Worm (Caenorhabditis elegans) whole organism, mixed stage, embryonic: ENCODE results near the gene ears-2.
A peak's percentile ranks its signal among the peaks of the same experiment; 100 is the strongest.

Source experiments
- M03D4.4 ChIP-seq: sonication (generic microtip); optimal IDR thresholded peaks from 2 replicates; lab custom pipeline; 2017; ENCODE audit warnings: mild to moderate bottlenecking, missing genetic modification characterization, missing compliant biosample characterization
- bed-3 ChIP-seq: fragments of 200-800 bp; sonication (Bioruptor generic); optimal IDR thresholded peaks from 3 replicates; lab custom pipeline; 2018; ENCODE audit warnings: mild to moderate bottlenecking, missing genetic modification characterization, moderate library complexity, missing compliant biosample characterization
- blmp-1 ChIP-seq: fragments of 150-350 bp; optimal IDR thresholded peaks from 2 replicates; lab custom pipeline; 2014; ENCODE audit warnings: missing biosample characterization, missing genetic modification characterization
- ceh-39 ChIP-seq: fragments of 150-350 bp; optimal IDR thresholded peaks from 2 replicates; lab custom pipeline; 2014; ENCODE audit warnings: missing biosample characterization, missing genetic modification characterization
- ceh-43 ChIP-seq: fragments of 200-800 bp; sonication (Bioruptor generic); optimal IDR thresholded peaks from 2 replicates; lab custom pipeline; 2018; ENCODE audit warnings: mild to moderate bottlenecking, missing genetic modification characterization, moderate library complexity, missing compliant biosample characterization
- ceh-83 ChIP-seq: fragments of 200-800 bp; sonication (Bioruptor generic); optimal IDR thresholded peaks from 2 replicates; lab custom pipeline; 2018; ENCODE audit warnings: mild to moderate bottlenecking, missing genetic modification characterization, missing compliant biosample characterization
- ces-1 ChIP-seq: fragments of 150-350 bp; optimal IDR thresholded peaks from 2 replicates; lab custom pipeline; 2014; ENCODE audit warnings: missing biosample characterization, missing genetic modification reagents, missing genetic modification characterization
- cnd-1 ChIP-seq: fragments of 200-800 bp; sonication (Bioruptor generic); optimal IDR thresholded peaks from 2 replicates; lab custom pipeline; 2018; ENCODE audit warnings: mild to moderate bottlenecking, missing genetic modification characterization, missing compliant biosample characterization
- drap-1 ChIP-seq: fragments of 200-800 bp; sonication (Bioruptor generic); optimal IDR thresholded peaks from 3 replicates; lab custom pipeline; 2018; ENCODE audit warnings: mild to moderate bottlenecking, missing genetic modification characterization, missing compliant biosample characterization
- elt-1 ChIP-seq: sonication (generic microtip); optimal IDR thresholded peaks from 2 replicates; lab custom pipeline; 2017; ENCODE audit warnings: missing genetic modification characterization, mild to moderate bottlenecking, missing compliant biosample characterization, antibody characterized with exemption, moderate library complexity, borderline replicate concordance; ENCODE audit not compliant: insufficient read depth
- elt-3 ChIP-seq: fragments of 150-350 bp; optimal IDR thresholded peaks from 2 replicates; lab custom pipeline; 2014; ENCODE audit warnings: missing biosample characterization, missing genetic modification characterization
- flh-1 ChIP-seq: fragments of 200-800 bp; sonication (Bioruptor generic); optimal IDR thresholded peaks from 2 replicates; lab custom pipeline; 2018; ENCODE audit warnings: mild to moderate bottlenecking, missing genetic modification characterization, moderate library complexity, missing compliant biosample characterization
- ham-2 ChIP-seq: fragments of 200-800 bp; sonication (Bioruptor generic); optimal IDR thresholded peaks from 2 replicates; lab custom pipeline; 2018; ENCODE audit warnings: mild to moderate bottlenecking, missing genetic modification characterization, missing compliant biosample characterization
- hlh-1 ChIP-seq: fragments of 150-350 bp; optimal IDR thresholded peaks from 2 replicates; lab custom pipeline; 2014; ENCODE audit warnings: missing biosample characterization, missing genetic modification reagents, missing genetic modification characterization
- lin-13 ChIP-seq: fragments of 150-350 bp; optimal IDR thresholded peaks from 2 replicates; lab custom pipeline; 2014; ENCODE audit warnings: missing biosample characterization, missing genetic modification characterization
- lin-32 ChIP-seq: fragments of 200-800 bp; sonication (Bioruptor generic); optimal IDR thresholded peaks from 2 replicates; lab custom pipeline; 2018; ENCODE audit warnings: mild to moderate bottlenecking, missing genetic modification characterization, missing compliant biosample characterization
- lsy-2 ChIP-seq: fragments of 150-350 bp; optimal IDR thresholded peaks from 2 replicates; lab custom pipeline; 2014; ENCODE audit warnings: missing biosample characterization, missing genetic modification characterization
- mab-5 ChIP-seq: fragments of 150-350 bp; optimal IDR thresholded peaks from 2 replicates; lab custom pipeline; 2014; ENCODE audit warnings: missing biosample characterization, missing genetic modification characterization
- mep-1 ChIP-seq: fragments of 150-350 bp; optimal IDR thresholded peaks from 2 replicates; lab custom pipeline; 2017; ENCODE audit warnings: missing biosample characterization, missing genetic modification reagents, missing genetic modification characterization, inconsistent platforms
- mls-2 ChIP-seq: sonication (generic microtip); optimal IDR thresholded peaks from 2 replicates; lab custom pipeline; 2016; ENCODE audit warnings: mild to moderate bottlenecking, missing genetic modification characterization, moderate library complexity, missing compliant biosample characterization
- nhr-12 ChIP-seq: fragments of 150-350 bp; optimal IDR thresholded peaks from 2 replicates; lab custom pipeline; 2014; ENCODE audit warnings: missing biosample characterization, missing genetic modification characterization
- nhr-2 ChIP-seq: fragments of 150-350 bp; optimal IDR thresholded peaks from 2 replicates; lab custom pipeline; 2014; ENCODE audit warnings: missing biosample characterization, missing genetic modification characterization
- nhr-237 ChIP-seq: fragments of 150-350 bp; optimal IDR thresholded peaks from 2 replicates; lab custom pipeline; 2014; ENCODE audit warnings: missing biosample characterization, missing genetic modification characterization
- nhr-28 ChIP-seq: fragments of 150-350 bp; optimal IDR thresholded peaks from 2 replicates; lab custom pipeline; 2014; ENCODE audit warnings: missing biosample characterization, missing genetic modification characterization
- nhr-76 ChIP-seq: sonication (generic microtip); optimal IDR thresholded peaks from 2 replicates; lab custom pipeline; 2017; ENCODE audit warnings: missing biosample characterization, missing genetic modification characterization
- pha-4 ChIP-seq: fragments of 150-350 bp; optimal IDR thresholded peaks from 2 replicates; lab custom pipeline; 2018; ENCODE audit warnings: missing biosample characterization, missing genetic modification reagents, missing genetic modification characterization
- sem-2 ChIP-seq: fragments of 200-800 bp; sonication (Bioruptor generic); optimal IDR thresholded peaks from 2 replicates; lab custom pipeline; 2018; ENCODE audit warnings: mild to moderate bottlenecking, missing genetic modification characterization, missing compliant biosample characterization
- snpc-4 ChIP-seq: fragments of 150-350 bp; optimal IDR thresholded peaks from 2 replicates; lab custom pipeline; 2014; ENCODE audit warnings: missing biosample characterization, missing genetic modification characterization
- sptf-1 ChIP-seq: sonication (generic microtip); optimal IDR thresholded peaks from 2 replicates; lab custom pipeline; 2017; ENCODE audit warnings: mild to moderate bottlenecking, missing genetic modification characterization, moderate library complexity, missing compliant biosample characterization
- tbx-8 ChIP-seq: fragments of 200-800 bp; sonication (Bioruptor generic); optimal IDR thresholded peaks from 2 replicates; lab custom pipeline; 2018; ENCODE audit warnings: mild to moderate bottlenecking, missing genetic modification characterization, moderate library complexity, missing compliant biosample characterization
- unc-120 ChIP-seq: sonication (generic microtip); optimal IDR thresholded peaks from 2 replicates; lab custom pipeline; 2017; ENCODE audit warnings: missing genetic modification characterization, missing compliant biosample characterization; ENCODE audit not compliant: poor library complexity, severe bottlenecking
- unc-39 ChIP-seq: fragments of 150-350 bp; optimal IDR thresholded peaks from 2 replicates; lab custom pipeline; 2014; ENCODE audit warnings: missing biosample characterization, missing genetic modification characterization
- unc-62 ChIP-seq: fragments of 150-350 bp; optimal IDR thresholded peaks from 2 replicates; lab custom pipeline; 2014; ENCODE audit warnings: missing biosample characterization, missing genetic modification reagents, missing genetic modification characterization
- zip-8 ChIP-seq: fragments of 150-350 bp; optimal IDR thresholded peaks from 2 replicates; lab custom pipeline; 2014; ENCODE audit warnings: missing biosample characterization, missing genetic modification characterization
- ztf-11 ChIP-seq: fragments of 150-350 bp; optimal IDR thresholded peaks from 2 replicates; lab custom pipeline; 2014; ENCODE audit warnings: missing biosample characterization, missing genetic modification characterization

Gene ears-2

DNA sequence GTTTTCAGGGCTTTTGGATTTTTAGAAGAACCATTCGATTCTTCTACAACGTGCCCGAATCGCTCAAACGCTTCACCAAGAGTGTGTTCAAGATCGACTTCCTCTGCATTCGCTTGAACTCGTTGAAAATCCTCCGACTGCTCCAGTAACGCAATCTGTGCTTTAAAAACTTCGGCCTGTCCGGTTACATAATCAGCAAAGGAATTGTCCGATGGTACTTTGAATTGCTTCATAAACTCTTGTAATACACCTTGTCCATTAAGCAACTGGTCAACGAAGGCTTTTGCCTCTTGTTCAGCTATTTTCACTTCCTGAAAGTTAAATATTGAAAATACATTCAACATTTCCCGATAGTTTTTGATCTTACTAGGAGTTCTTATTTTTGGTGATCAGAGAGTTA is 30.4 kb upstream of the ears-2 start:
- TF ChIP-seq elt-3 (tag; lab: Kevin White, UChicago): no peak
- TF ChIP-seq elt-1: no peak
- no peak for TF ChIP-seq mls-2 (tag; lab: Kevin White, UChicago)
- TF ChIP-seq ceh-83 (GFP tag; lab: Kevin White, UChicago): no peak
- no peak for TF ChIP-seq unc-62 (GFP tag; lab: Kevin White, UChicago)
- no peak for TF ChIP-seq sem-2 (GFP tag; lab: Kevin White, UChicago)
- no peak for TF ChIP-seq nhr-2
- TF ChIP-seq, all 35 proteins: peak for 0

DNA sequence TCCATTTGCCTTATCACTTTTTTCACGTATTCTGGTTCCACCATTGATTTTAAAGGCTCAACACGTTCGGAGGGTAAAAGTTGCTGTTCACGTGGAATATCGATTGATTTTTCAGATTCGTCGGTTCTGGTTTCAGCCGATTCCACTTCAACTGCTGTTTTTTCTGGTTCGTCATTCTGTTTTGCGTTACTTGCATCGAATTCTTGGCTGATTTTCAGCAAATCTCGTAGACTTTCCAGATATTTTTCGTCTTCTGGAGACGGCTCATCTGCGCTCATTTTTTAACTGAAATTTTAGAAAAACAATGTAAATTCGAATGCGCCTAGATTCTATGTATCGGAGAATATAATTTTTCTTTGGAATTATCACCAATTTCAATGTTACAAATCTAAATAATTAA is 29.4 kb upstream of the ears-2 start, which contains the start of gene eri-1:
eri-1 (minus strand) TSS at position 285 of the 400 bp plus-strand sequence.
- TF ChIP-seq ceh-43 (GFP tag; lab: Kevin White, UChicago) (no peak), zip-8 (tag; lab: Kevin White, UChicago) (no peak), sptf-1 (tag; lab: Kevin White, UChicago) (no peak), unc-62 (GFP tag; lab: Kevin White, UChicago) (no peak), ces-1 (no peak), mab-5 (tag; lab: Kevin White, UChicago) (no peak), flh-1 (GFP tag; lab: Kevin White, UChicago) (no peak), unc-39 (no peak), bed-3 (GFP tag; lab: Kevin White, UChicago) (no peak), ham-2 (GFP tag; lab: Kevin White, UChicago) (no peak), nhr-12 (tag; lab: Kevin White, UChicago) (no peak), lsy-2 (no peak), nhr-237 (tag; lab: Kevin White, UChicago) (no peak), ceh-39 (tag; lab: Kevin White, UChicago) (no peak), ceh-83 (GFP tag; lab: Kevin White, UChicago) (no peak), tbx-8 (GFP tag; lab: Kevin White, UChicago) (no peak)
- TF ChIP-seq, all 35 proteins: peak for 0

ce11 chrIV:410420-410891 is 20.2 kb upstream of the ears-2 start, which contains the start of gene T07A9.12:
T07A9.12 (plus strand) TSS chrIV:410867.
- TF ChIP-seq zip-8 (tag; lab: Kevin White, UChicago): peak; percentile 26
- peak; percentile 84 for TF ChIP-seq ham-2 (GFP tag; lab: Kevin White, UChicago)
- peak; percentile 54 for TF ChIP-seq unc-62 (GFP tag; lab: Kevin White, UChicago)
- TF ChIP-seq ceh-43 (GFP tag; lab: Kevin White, UChicago): no peak
- TF ChIP-seq unc-39: no peak
- TF ChIP-seq lin-13 (tag; lab: Kevin White, UChicago): no peak
- peak; percentile 71 for TF ChIP-seq unc-120 (tag; lab: Kevin White, UChicago)
- TF ChIP-seq flh-1 (GFP tag; lab: Kevin White, UChicago): no peak
- no peak for TF ChIP-seq drap-1 (GFP tag; lab: Kevin White, UChicago)
- peak; percentile 74 for TF ChIP-seq pha-4 (tag; lab: Kevin White, UChicago)
- no peak for TF ChIP-seq nhr-76 (tag; lab: Kevin White, UChicago)
- TF ChIP-seq elt-1: no peak
- no peak for TF ChIP-seq ceh-39 (tag; lab: Kevin White, UChicago)
- peak; percentile 63 for TF ChIP-seq sptf-1 (tag; lab: Kevin White, UChicago)
- TF ChIP-seq blmp-1: no peak
- TF ChIP-seq nhr-237 (tag; lab: Kevin White, UChicago): peak; percentile 63
- TF ChIP-seq sem-2 (GFP tag; lab: Kevin White, UChicago): no peak
- TF ChIP-seq ztf-11 (tag; lab: Kevin White, UChicago): no peak
- no peak for TF ChIP-seq nhr-12 (tag; lab: Kevin White, UChicago)
- TF ChIP-seq lsy-2: peak; percentile 34
- peak; percentile 43 for TF ChIP-seq ces-1
- TF ChIP-seq M03D4.4 (tag; lab: Kevin White, UChicago): peak; percentile 28
- peak; percentile 9 for TF ChIP-seq mls-2 (tag; lab: Kevin White, UChicago)
- no peak for TF ChIP-seq snpc-4 (tag; lab: Kevin White, UChicago)
- no peak for TF ChIP-seq tbx-8 (GFP tag; lab: Kevin White, UChicago)
- TF ChIP-seq mep-1: peak; percentile 46
- TF ChIP-seq cnd-1 (tag; lab: Kevin White, UChicago): no peak
- no peak for TF ChIP-seq elt-3 (tag; lab: Kevin White, UChicago)
- TF ChIP-seq nhr-2: peak; percentile 41
- TF ChIP-seq mab-5 (tag; lab: Kevin White, UChicago): no peak
- TF ChIP-seq bed-3 (GFP tag; lab: Kevin White, UChicago): no peak
- TF ChIP-seq nhr-28: no peak
- no peak for TF ChIP-seq ceh-83 (GFP tag; lab: Kevin White, UChicago)
- no peak for TF ChIP-seq lin-32 (GFP tag; lab: Kevin White, UChicago)
- TF ChIP-seq hlh-1 (tag; lab: Kevin White, UChicago): no peak
- TF ChIP-seq, all 35 proteins: peak for 13
